Fruit fly (Drosophila melanogaster) whole organism, embryonic: ENCODE data around the gene CG10226.

Source experiments
- Bgb ChIP-seq: fragments of 200-800 bp; sonication (Bioruptor generic); IDR thresholded peaks from 2 replicates; pipeline ENCODE4 v1.3.6; 2022; ENCODE audit warnings: missing biosample characterization, missing genetic modification characterization; ENCODE audit not compliant: partially characterized antibody
- CG10366 ChIP-seq: fragments of 200-800 bp; sonication (Bioruptor generic); IDR thresholded peaks from 2 replicates; pipeline ENCODE4 v1.3.6; 2022; ENCODE audit warnings: missing biosample characterization, missing genetic modification characterization
- CG12942 ChIP-seq: fragments of 200-800 bp; sonication (Bioruptor generic); optimal IDR thresholded peaks from 3 replicates; lab custom pipeline; 2016; ENCODE audit warnings: missing biosample characterization, missing genetic modification characterization
- CG13296 ChIP-seq: fragments of 200-800 bp; sonication (Bioruptor generic); optimal IDR thresholded peaks from 3 replicates; lab custom pipeline; 2018; ENCODE audit warnings: missing biosample characterization, mild to moderate bottlenecking, missing genetic modification characterization
- CG13624 ChIP-seq: fragments of 200-800 bp; sonication (Bioruptor generic); optimal IDR thresholded peaks from 2 replicates; lab custom pipeline; 2016; ENCODE audit warnings: missing biosample characterization, missing genetic modification characterization
- CG13775 ChIP-seq: fragments of 200-800 bp; sonication (Bioruptor generic); optimal IDR thresholded peaks from 3 replicates; lab custom pipeline; 2017; ENCODE audit warnings: missing biosample characterization, mild to moderate bottlenecking, missing genetic modification characterization
- CG1647 ChIP-seq: fragments of 200-800 bp; sonication (Bioruptor generic); optimal IDR thresholded peaks from 3 replicates; lab custom pipeline; 2016; ENCODE audit warnings: missing biosample characterization, missing genetic modification characterization
- CG17385 ChIP-seq: fragments of 200-800 bp; sonication (Bioruptor generic); optimal IDR thresholded peaks from 3 replicates; lab custom pipeline; 2018; ENCODE audit warnings: missing biosample characterization, mild to moderate bottlenecking, missing genetic modification characterization
- CG2199 ChIP-seq: fragments of 200-800 bp; sonication (Bioruptor generic); IDR thresholded peaks from 3 replicates; pipeline ENCODE4 v1.3.6; 2022; ENCODE audit warnings: missing biosample characterization, missing genetic modification characterization
- CG30431 ChIP-seq: fragments of 200-800 bp; sonication (Bioruptor generic); optimal IDR thresholded peaks from 2 replicates; lab custom pipeline; 2017; ENCODE audit warnings: missing biosample characterization, missing genetic modification characterization
- CG3847 ChIP-seq: fragments of 200-800 bp; sonication (Bioruptor generic); IDR thresholded peaks from 2 replicates; pipeline ENCODE4 v1.3.6; 2022; ENCODE audit warnings: missing biosample characterization, missing genetic modification characterization
- CG3995 ChIP-seq: fragments of 200-800 bp; sonication (Bioruptor generic); optimal IDR thresholded peaks from 3 replicates; lab custom pipeline; 2016; ENCODE audit warnings: missing biosample characterization, missing genetic modification characterization
- CG42726 ChIP-seq: fragments of 200-800 bp; sonication (Bioruptor generic); IDR thresholded peaks from 2 replicates; pipeline ENCODE4 v1.3.6; 2022; ENCODE audit warnings: missing biosample characterization, missing genetic modification characterization; ENCODE audit not compliant: partially characterized antibody
- CG4282 ChIP-seq: fragments of 200-800 bp; sonication (Bioruptor generic); optimal IDR thresholded peaks from 2 replicates; lab custom pipeline; 2016; ENCODE audit warnings: missing biosample characterization, missing genetic modification characterization
- CG4707 ChIP-seq: fragments of 200-800 bp; sonication (Bioruptor generic); optimal IDR thresholded peaks from 2 replicates; lab custom pipeline; 2018; ENCODE audit warnings: missing biosample characterization, mild to moderate bottlenecking, missing genetic modification characterization, moderate library complexity
- CG4820 ChIP-seq: fragments of 200-800 bp; sonication (Bioruptor generic); optimal IDR thresholded peaks from 3 replicates; lab custom pipeline; 2016; ENCODE audit warnings: missing biosample characterization, missing genetic modification characterization
- CG6689 ChIP-seq: fragments of 200-800 bp; sonication (Bioruptor generic); IDR thresholded peaks from 2 replicates; pipeline ENCODE4 v1.3.6; 2022; ENCODE audit warnings: missing biosample characterization, missing genetic modification characterization
- CG7745 ChIP-seq: fragments of 200-800 bp; sonication (Bioruptor generic); optimal IDR thresholded peaks from 2 replicates; lab custom pipeline; 2018; ENCODE audit warnings: missing biosample characterization, mild to moderate bottlenecking, missing genetic modification characterization, moderate library complexity
- Deaf1 ChIP-seq: fragments of 200-800 bp; optimal IDR thresholded peaks from 3 replicates; lab custom pipeline; 2019; ENCODE audit warnings: missing biosample characterization, mild to moderate bottlenecking, missing genetic modification characterization, moderate library complexity
- Doc2 ChIP-seq: fragments of 200-800 bp; sonication (Bioruptor generic); IDR thresholded peaks from 2 replicates; pipeline ENCODE4 v1.3.6; 2022; ENCODE audit warnings: missing biosample characterization, missing genetic modification characterization
- Ets97D ChIP-seq: fragments of 200-800 bp; sonication (Bioruptor generic); optimal IDR thresholded peaks from 3 replicates; lab custom pipeline; 2016; ENCODE audit warnings: missing biosample characterization, missing genetic modification characterization
- Fer2 ChIP-seq: fragments of 200-800 bp; sonication (Bioruptor generic); optimal IDR thresholded peaks from 2 replicates; lab custom pipeline; 2018; ENCODE audit warnings: missing biosample characterization, mild to moderate bottlenecking, missing genetic modification characterization, moderate library complexity
- Fer3 ChIP-seq: fragments of 200-800 bp; sonication (Bioruptor generic); optimal IDR thresholded peaks from 2 replicates; lab custom pipeline; 2018; ENCODE audit warnings: missing biosample characterization, mild to moderate bottlenecking, missing genetic modification characterization, moderate library complexity
- Gsc ChIP-seq: fragments of 200-800 bp; sonication (Bioruptor generic); IDR thresholded peaks from 2 replicates; pipeline ENCODE4 v1.3.6; 2022; ENCODE audit warnings: missing biosample characterization, missing genetic modification characterization
- HLH4C ChIP-seq: fragments of 200-800 bp; sonication (Bioruptor generic); IDR thresholded peaks from 3 replicates; pipeline ENCODE4 v1.3.6; 2022; ENCODE audit warnings: missing biosample characterization, missing genetic modification characterization; ENCODE audit not compliant: partially characterized antibody
- HmgZ ChIP-seq: fragments of 200-800 bp; sonication (Bioruptor generic); optimal IDR thresholded peaks from 2 replicates; lab custom pipeline; 2018; ENCODE audit warnings: missing biosample characterization, mild to moderate bottlenecking, missing genetic modification characterization
- Hmx ChIP-seq: fragments of 200-800 bp; sonication (Bioruptor generic); optimal IDR thresholded peaks from 2 replicates; lab custom pipeline; 2016; ENCODE audit warnings: missing biosample characterization, missing genetic modification characterization
- Hr51 ChIP-seq, 2 experiments: fragments of 200-800 bp; sonication (Bioruptor generic); optimal IDR thresholded peaks; 2 replicates in 1 of 2; 3 replicates in 1 of 2; lab custom pipeline; 2016 to 2018; ENCODE audit warnings: missing biosample characterization in 2 of 2, missing genetic modification characterization in 2 of 2, mild to moderate bottlenecking in 1 of 2, moderate library complexity in 1 of 2
- Hr78 ChIP-seq, 2 experiments: fragments of 200-800 bp in 1 of 2; fragments of >200 bp in 1 of 2; sonication (Bioruptor generic) in 1 of 2; optimal IDR thresholded peaks; 2 replicates each; lab custom pipeline; 2017 to 2019; ENCODE audit warnings: missing biosample characterization in 2 of 2, missing genetic modification characterization in 2 of 2, mild to moderate bottlenecking in 1 of 2, moderate library complexity in 1 of 2
- Jarid2 ChIP-seq: fragments of 200-800 bp; sonication (Bioruptor generic); optimal IDR thresholded peaks from 3 replicates; lab custom pipeline; 2017; ENCODE audit warnings: mild to moderate bottlenecking, missing biosample characterization, missing genetic modification reagents, missing genetic modification characterization
- MBD-R2 ChIP-seq: fragments of 200-800 bp; sonication (Bioruptor generic); IDR thresholded peaks from 2 replicates; pipeline ENCODE4 v1.3.6; 2022; ENCODE audit warnings: missing biosample characterization, missing genetic modification characterization
- MTF-1 ChIP-seq: fragments of 200-800 bp; sonication (Bioruptor generic); optimal IDR thresholded peaks from 2 replicates; lab custom pipeline; 2018; ENCODE audit warnings: missing biosample characterization, mild to moderate bottlenecking, missing genetic modification characterization, borderline replicate concordance
- Nf-YA ChIP-seq: fragments of 200-800 bp; sonication (Bioruptor generic); IDR thresholded peaks from 2 replicates; pipeline ENCODE4 v1.3.6; 2022; ENCODE audit warnings: missing biosample characterization, missing genetic modification characterization
- Six4 ChIP-seq: fragments of 200-800 bp; sonication (Bioruptor generic); optimal IDR thresholded peaks from 2 replicates; lab custom pipeline; 2016; ENCODE audit warnings: missing biosample characterization, missing genetic modification characterization
- Sox102F ChIP-seq: fragments of 200-800 bp; sonication (Bioruptor generic); optimal IDR thresholded peaks from 2 replicates; lab custom pipeline; 2018; ENCODE audit warnings: missing biosample characterization, mild to moderate bottlenecking, missing genetic modification characterization, moderate library complexity
- Tbp ChIP-seq: fragments of >200 bp; optimal IDR thresholded peaks from 2 replicates; lab custom pipeline; 2018; ENCODE audit warnings: missing biosample characterization, missing genetic modification characterization
- ab ChIP-seq: fragments of 200-800 bp; sonication (Bioruptor generic); optimal IDR thresholded peaks from 2 replicates; lab custom pipeline; 2016; ENCODE audit warnings: missing biosample characterization, missing genetic modification characterization
- az2 ChIP-seq: fragments of 200-800 bp; sonication (Bioruptor generic); optimal IDR thresholded peaks from 3 replicates; lab custom pipeline; 2016; ENCODE audit warnings: missing biosample characterization, missing genetic modification characterization
- cwo ChIP-seq: fragments of 200-800 bp; sonication (Bioruptor generic); optimal IDR thresholded peaks from 3 replicates; lab custom pipeline; 2017; ENCODE audit warnings: missing biosample characterization, missing genetic modification characterization, mild to moderate bottlenecking, moderate library complexity, missing genetic modification reagents
- fd102C ChIP-seq: fragments of 200-800 bp; sonication (Bioruptor generic); optimal IDR thresholded peaks from 2 replicates; lab custom pipeline; 2018; ENCODE audit warnings: missing biosample characterization, mild to moderate bottlenecking, missing genetic modification characterization, moderate library complexity
- gt ChIP-seq: fragments of 200-800 bp; sonication (Bioruptor generic); IDR thresholded peaks from 2 replicates; pipeline ENCODE4 v1.3.6; 2022; ENCODE audit warnings: missing biosample characterization, missing genetic modification characterization
- lov ChIP-seq, 2 experiments: fragments of 200-800 bp in 1 of 2; fragments of >200 bp in 1 of 2; sonication (Bioruptor generic) in 1 of 2; IDR thresholded peaks in 1 of 2; optimal IDR thresholded peaks in 1 of 2; 2 replicates in 1 of 2; 3 replicates in 1 of 2; pipeline versions ENCODE4 v1.3.6 to Lab custom; 2017 to 2022; ENCODE audit warnings: missing biosample characterization in 1 of 2, missing genetic modification characterization in 1 of 2
- onecut ChIP-seq: fragments of 200-800 bp; sonication (Bioruptor generic); IDR thresholded peaks from 2 replicates; pipeline ENCODE4 v1.3.6; 2022; ENCODE audit warnings: missing biosample characterization, missing genetic modification characterization
- ttk ChIP-seq: fragments of 200-800 bp; sonication (Bioruptor generic); IDR thresholded peaks from 2 replicates; pipeline ENCODE4 v2.1.2; 2022; ENCODE audit warnings: missing biosample characterization, missing genetic modification characterization
- vnd ChIP-seq: fragments of 200-800 bp; sonication (Bioruptor generic); IDR thresholded peaks from 3 replicates; pipeline ENCODE4 v1.3.6; 2022; ENCODE audit warnings: missing biosample characterization, missing genetic modification characterization; ENCODE audit not compliant: partially characterized antibody
- wdn ChIP-seq: fragments of 200-800 bp; sonication (Bioruptor generic); IDR thresholded peaks from 2 replicates; pipeline ENCODE4 v1.3.6; 2022; ENCODE audit warnings: missing biosample characterization, missing genetic modification characterization
- wor ChIP-seq: fragments of 200-800 bp; sonication (Bioruptor generic); IDR thresholded peaks from 2 replicates; pipeline ENCODE4 v1.3.6; 2022; ENCODE audit warnings: missing biosample characterization, missing genetic modification characterization
- z ChIP-seq: fragments of 200-800 bp; sonication (Bioruptor generic); IDR thresholded peaks from 3 replicates; pipeline ENCODE4 v1.3.6; 2022; ENCODE audit warnings: missing biosample characterization, missing genetic modification characterization

The CG10226 gene

DNA sequence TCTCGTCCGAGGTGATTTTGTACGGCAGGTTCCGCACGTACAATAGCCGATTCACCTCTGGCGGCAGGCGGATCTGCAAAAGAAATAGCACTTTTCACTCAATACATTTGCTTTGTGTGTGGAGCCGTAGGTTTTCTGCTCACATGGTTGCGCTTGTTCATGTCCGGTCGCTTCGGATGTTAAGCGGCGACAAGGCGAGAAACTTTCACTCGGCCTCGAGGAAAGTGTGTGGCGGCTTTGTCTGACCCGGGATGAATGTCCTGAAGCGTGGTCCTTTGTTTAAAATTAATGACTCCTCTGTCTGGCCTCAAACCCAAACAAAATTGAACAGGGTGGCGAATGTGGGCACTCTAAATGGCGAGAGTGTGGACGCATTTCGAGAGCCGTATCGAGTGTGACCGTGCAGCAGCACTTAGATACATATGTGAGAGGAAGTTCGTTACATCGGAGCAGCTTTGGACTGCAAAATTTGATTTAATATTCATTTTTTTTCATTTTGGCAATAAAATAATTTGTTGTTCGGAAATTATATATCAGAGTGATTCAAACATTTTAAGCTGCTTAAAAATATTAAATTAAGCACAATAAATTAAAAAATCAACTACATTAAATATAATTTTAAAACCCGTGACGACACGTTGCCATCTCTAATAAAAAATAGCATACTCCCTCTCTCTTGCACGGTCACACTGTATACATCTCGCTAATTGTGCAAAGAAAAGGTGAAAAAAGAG is 46.9 kb downstream of the CG10226 start, which contains the start of the genes Sf3b6 and Tnpo (continued):
- TF ChIP-seq Bgb (GFP tag; lab: Robert Waterston, UW): peak; percentile 56; the same call in 1 of the 2 replicates
- TF ChIP-seq CG13624 (GFP tag; lab: Kevin White, UChicago): peak; percentile 51
- TF ChIP-seq Jarid2 (GFP tag; lab: Kevin White, UChicago): no peak
- no peak for TF ChIP-seq CG4707 (GFP tag; lab: Kevin White, UChicago)
- TF ChIP-seq CG6689 (GFP tag; lab: Robert Waterston, UW): peak; percentile 91
- peak; percentile 55; the same call in 1 of the 3 replicates for TF ChIP-seq vnd (GFP tag; lab: Robert Waterston, UW)
- TF ChIP-seq lov (optimal IDR thresholded peaks at IDR 0.05; lab: Kevin White, UChicago): no peak
- peak; percentile 56; the same call in 1 of the 3 replicates for TF ChIP-seq lov (GFP tag; IDR thresholded peaks at IDR 0.05; lab: Robert Waterston, UW)
- peak; percentile 92 for TF ChIP-seq CG13775
- peak; percentile 79 for TF ChIP-seq wor (GFP tag; lab: Robert Waterston, UW)
- peak; percentile 27; the same call in 1 of the 2 replicates for TF ChIP-seq gt (GFP tag; lab: Robert Waterston, UW)
- TF ChIP-seq Ets97D (GFP tag; lab: Kevin White, UChicago): peak; percentile 78
- TF ChIP-seq cwo (GFP tag; lab: Kevin White, UChicago): peak; percentile 68
- TF ChIP-seq az2: peak; percentile 85
- TF ChIP-seq z (GFP tag; lab: Robert Waterston, UW): no peak
- peak; percentile 55; the same call in 1 of the 2 replicates for TF ChIP-seq Doc2
- TF ChIP-seq CG42726: 0 out of 2 replicates have a peak, but pooled peaks have one; percentile 31
- TF ChIP-seq CG4820: peak; percentile 80
- TF ChIP-seq CG3847 (GFP tag; lab: Robert Waterston, UW): peak; percentile 90
- no peak for TF ChIP-seq onecut (GFP tag; lab: Robert Waterston, UW)
- peak; percentile 86 for TF ChIP-seq CG10366 (GFP tag; lab: Robert Waterston, UW)
- no peak for TF ChIP-seq Hr78 (GFP tag; optimal IDR thresholded peaks at IDR 0.05; lab: Kevin White, UChicago)
- TF ChIP-seq HmgZ (tag; lab: Kevin White, UChicago): peak; percentile 66
- TF ChIP-seq wdn (GFP tag; lab: Robert Waterston, UW): peak; percentile 67
- TF ChIP-seq CG12942 (GFP tag; lab: Kevin White, UChicago): peak; percentile 83
- TF ChIP-seq CG3995 (GFP tag; lab: Kevin White, UChicago): peak; percentile 91
- no peak for TF ChIP-seq CG7745 (tag; lab: Kevin White, UChicago)
- peak; percentile 58 for TF ChIP-seq CG1647 (GFP tag; lab: Kevin White, UChicago)
- TF ChIP-seq Deaf1 (tag; lab: Kevin White, UChicago): peak; percentile 55
- TF ChIP-seq MBD-R2: peak; percentile 79
- TF ChIP-seq fd102C (GFP tag; lab: Kevin White, UChicago): no peak
- no peak for TF ChIP-seq CG17385 (GFP tag; lab: Kevin White, UChicago)
- peak; percentile 62; the same call in 2 of the 3 replicates for TF ChIP-seq HLH4C (GFP tag; lab: Robert Waterston, UW)
- no peak for TF ChIP-seq Sox102F (GFP tag; lab: Kevin White, UChicago)
- TF ChIP-seq Tbp (GFP tag; lab: Kevin White, UChicago): no peak
- TF ChIP-seq Hmx (GFP tag; lab: Kevin White, UChicago): peak; percentile 68
- TF ChIP-seq Gsc (GFP tag; lab: Robert Waterston, UW): no peak; the same call in 1 of the 2 replicates
- TF ChIP-seq CG2199: 0 out of 3 replicates have a peak, but pooled peaks have one; percentile 37
- peak; percentile 71 for TF ChIP-seq Six4 (GFP tag; lab: Kevin White, UChicago)
- TF ChIP-seq Fer2: peak; percentile 69
- no peak for TF ChIP-seq MTF-1 (GFP tag; lab: Kevin White, UChicago)
- peak; percentile 34 for TF ChIP-seq CG4282 (GFP tag; lab: Kevin White, UChicago)
- peak; percentile 82 for TF ChIP-seq ttk
- peak; percentile 55; the same call in 1 of the 2 replicates for TF ChIP-seq Nf-YA (GFP tag; lab: Robert Waterston, UW)
- no peak for TF ChIP-seq ab
- peak in 1 of 2 experiments; percentile 55 for TF ChIP-seq Hr51 (GFP tag; optimal IDR thresholded peaks at IDR 0.05; lab: Kevin White, UChicago)
- peak; percentile 79 for TF ChIP-seq CG30431 (GFP tag; lab: Kevin White, UChicago)
- no peak for TF ChIP-seq Fer3 (tag; lab: Kevin White, UChicago)
- TF ChIP-seq CG13296 (GFP tag; lab: Kevin White, UChicago): peak; percentile 75
